Worm (Caenorhabditis elegans) whole organism, L1 larva: ENCODE data around the gene C52A10.3.

ENCODE experiments used
- C04F5.9 ChIP-seq: sonication (generic microtip); optimal IDR thresholded peaks from 2 replicates; lab custom pipeline; 2016; ENCODE audit warnings: missing genetic modification characterization, missing compliant biosample characterization
- C16A3.4 ChIP-seq: fragments of 150-350 bp; optimal IDR thresholded peaks from 2 replicates; lab custom pipeline; 2014; ENCODE audit warnings: missing biosample characterization, missing genetic modification characterization
- Y116A8C.19 ChIP-seq: sonication (generic microtip); optimal IDR thresholded peaks from 2 replicates; lab custom pipeline; 2016; ENCODE audit warnings: missing compliant biosample characterization, missing genetic modification characterization, borderline replicate concordance
- aha-1 ChIP-seq: fragments of 150-350 bp; optimal IDR thresholded peaks from 2 replicates; lab custom pipeline; 2014; ENCODE audit warnings: missing biosample characterization, missing genetic modification characterization
- aly-2 ChIP-seq: fragments of 150-350 bp; optimal IDR thresholded peaks from 2 replicates; lab custom pipeline; 2014; ENCODE audit warnings: missing biosample characterization, missing genetic modification characterization
- ama-1 ChIP-seq: fragments of 150-350 bp; optimal IDR thresholded peaks from 2 replicates; lab custom pipeline; 2014
- blmp-1 ChIP-seq: fragments of 150-350 bp; optimal IDR thresholded peaks from 2 replicates; lab custom pipeline; 2014; ENCODE audit warnings: missing biosample characterization, missing genetic modification characterization
- ceh-82 ChIP-seq, 3 experiments: fragments of 150-350 bp in 1 of 3; sonication (generic microtip) in 2 of 3; optimal IDR thresholded peaks; 2 replicates each; lab custom pipeline; 2014 to 2017; ENCODE audit warnings: missing biosample characterization in 3 of 3, missing genetic modification characterization in 3 of 3
- ceh-88 ChIP-seq: fragments of 200-800 bp; sonication (Bioruptor generic); IDR thresholded peaks from 2 replicates; pipeline ENCODE4 v1.3.6; 2022; ENCODE audit warnings: missing genetic modification characterization, missing compliant biosample characterization
- ces-1 ChIP-seq: fragments of 150-350 bp; optimal IDR thresholded peaks from 2 replicates; lab custom pipeline; 2014; ENCODE audit warnings: missing biosample characterization, missing genetic modification reagents, missing genetic modification characterization
- dsc-1 ChIP-seq: sonication (generic microtip); optimal IDR thresholded peaks from 2 replicates; lab custom pipeline; 2016; ENCODE audit warnings: mild to moderate bottlenecking, missing genetic modification characterization, missing compliant biosample characterization
- efl-1 ChIP-seq, 4 experiments: fragments of 150-350 bp; optimal IDR thresholded peaks in 3 of 4; peaks in 1 of 4; 1 replicate in 1 of 4; 2 replicates in 3 of 4; lab custom pipeline; 2014; ENCODE audit warnings: missing biosample characterization in 2 of 4, missing genetic modification characterization in 2 of 4, missing genetic modification reagents in 2 of 4
- egl-13 ChIP-seq: sonication (generic microtip); optimal IDR thresholded peaks from 2 replicates; lab custom pipeline; 2016; ENCODE audit warnings: missing genotype, missing genetic modification reagents, missing genetic modification characterization, missing compliant biosample characterization
- elt-3 ChIP-seq, 6 experiments: fragments of 150-350 bp in 1 of 6; sonication (generic microtip); optimal IDR thresholded peaks; 2 replicates each; lab custom pipeline; 2017 to 2018; ENCODE audit warnings: missing biosample characterization in 6 of 6, missing genetic modification characterization in 6 of 6, inconsistent platforms in 1 of 6
- fkh-10 ChIP-seq: sonication (generic microtip); optimal IDR thresholded peaks from 2 replicates; lab custom pipeline; 2017; ENCODE audit warnings: missing biosample characterization, missing genetic modification reagents, missing genetic modification characterization
- fkh-4 ChIP-seq: sonication (generic microtip); optimal IDR thresholded peaks from 2 replicates; lab custom pipeline; 2016; ENCODE audit warnings: missing compliant biosample characterization, missing genetic modification characterization, borderline replicate concordance
- grh-1 ChIP-seq: fragments of 200-800 bp; sonication (Bioruptor generic); IDR thresholded peaks from 2 replicates; pipeline ENCODE4 v1.3.6; 2022; ENCODE audit warnings: missing genetic modification reagents, missing genetic modification characterization, missing compliant biosample characterization
- lin-14 ChIP-seq: fragments of 200-800 bp; sonication (Bioruptor generic); optimal IDR thresholded peaks from 2 replicates; lab custom pipeline; 2018; ENCODE audit warnings: mild to moderate bottlenecking, missing genetic modification characterization, moderate library complexity, missing compliant biosample characterization
- lin-35 ChIP-seq, 2 experiments: fragments of 150-350 bp; optimal IDR thresholded peaks; 2 replicates each; lab custom pipeline; 2014; ENCODE audit warnings: missing biosample characterization in 2 of 2, missing genetic modification characterization in 2 of 2, missing genetic modification reagents in 2 of 2
- lin-39 ChIP-seq: fragments of 150-350 bp; optimal IDR thresholded peaks from 2 replicates; lab custom pipeline; 2014; ENCODE audit warnings: missing biosample characterization, missing genetic modification reagents, missing genetic modification characterization
- lir-3 ChIP-seq: sonication (generic microtip); optimal IDR thresholded peaks from 2 replicates; lab custom pipeline; 2016; ENCODE audit warnings: mild to moderate bottlenecking, missing genetic modification characterization, moderate library complexity, missing compliant biosample characterization; ENCODE audit not compliant: poor library complexity
- lsy-2 ChIP-seq, 2 experiments: fragments of 150-350 bp; optimal IDR thresholded peaks; 2 replicates each; lab custom pipeline; 2014; ENCODE audit warnings: missing biosample characterization in 2 of 2, missing genetic modification characterization in 2 of 2
- mdl-1 ChIP-seq, 2 experiments: fragments of 150-350 bp; optimal IDR thresholded peaks; 2 replicates each; lab custom pipeline; 2014 to 2017; ENCODE audit warnings: missing biosample characterization in 2 of 2, missing genetic modification characterization in 2 of 2, inconsistent platforms in 1 of 2
- mef-2 ChIP-seq: fragments of 150-350 bp; optimal IDR thresholded peaks from 2 replicates; lab custom pipeline; 2014; ENCODE audit warnings: missing biosample characterization, missing genetic modification characterization
- mep-1 ChIP-seq: fragments of 150-350 bp; optimal IDR thresholded peaks from 2 replicates; lab custom pipeline; 2014; ENCODE audit warnings: missing biosample characterization, missing genetic modification characterization
- nhr-11 ChIP-seq: fragments of 150-350 bp; optimal IDR thresholded peaks from 2 replicates; lab custom pipeline; 2014; ENCODE audit warnings: missing biosample characterization, missing genetic modification characterization
- nhr-12 ChIP-seq: sonication (generic microtip); optimal IDR thresholded peaks from 2 replicates; lab custom pipeline; 2017; ENCODE audit warnings: missing biosample characterization, missing genetic modification characterization
- nhr-19 ChIP-seq: fragments of 200-800 bp; sonication (Bioruptor generic); conservative IDR thresholded peaks from 2 replicates; pipeline ENCODE4 v1.3.6; 2022; ENCODE audit warnings: missing genetic modification characterization, missing compliant biosample characterization
- nhr-20 ChIP-seq: sonication (generic microtip); optimal IDR thresholded peaks from 2 replicates; lab custom pipeline; 2016; ENCODE audit warnings: mild to moderate bottlenecking, missing genetic modification characterization, missing compliant biosample characterization
- nhr-237 ChIP-seq: fragments of 150-350 bp; optimal IDR thresholded peaks from 2 replicates; lab custom pipeline; 2014; ENCODE audit warnings: missing biosample characterization, missing genetic modification characterization
- nhr-47 ChIP-seq: sonication (generic microtip); optimal IDR thresholded peaks from 2 replicates; lab custom pipeline; 2016; ENCODE audit warnings: mild to moderate bottlenecking, missing genetic modification characterization, moderate library complexity, missing compliant biosample characterization
- nhr-71 ChIP-seq: sonication (generic microtip); optimal IDR thresholded peaks from 2 replicates; lab custom pipeline; 2016; ENCODE audit warnings: mild to moderate bottlenecking, missing genetic modification characterization, moderate library complexity, missing compliant biosample characterization
- nhr-77 ChIP-seq: fragments of 150-350 bp; optimal IDR thresholded peaks from 2 replicates; lab custom pipeline; 2014; ENCODE audit warnings: missing biosample characterization, missing genetic modification characterization
- nhr-85 ChIP-seq: sonication (generic microtip); peaks from one replicate; lab custom pipeline; 2016; ENCODE audit warnings: missing genetic modification characterization, inconsistent platforms, missing compliant biosample characterization
- nhr-90 ChIP-seq: sonication (generic microtip); optimal IDR thresholded peaks from 2 replicates; lab custom pipeline; 2016; ENCODE audit warnings: mild to moderate bottlenecking, missing genetic modification characterization, missing compliant biosample characterization; ENCODE audit not compliant: poor library complexity
- pag-3 ChIP-seq: sonication (generic microtip); optimal IDR thresholded peaks from 2 replicates; lab custom pipeline; 2017; ENCODE audit warnings: missing genetic modification characterization, mild to moderate bottlenecking, missing compliant biosample characterization, antibody characterized with exemption, borderline replicate concordance; ENCODE audit not compliant: insufficient read depth
- pax-3 ChIP-seq: fragments of 200-800 bp; sonication (Bioruptor generic); optimal IDR thresholded peaks from 2 replicates; lab custom pipeline; 2018; ENCODE audit warnings: mild to moderate bottlenecking, missing genetic modification characterization, moderate library complexity, missing compliant biosample characterization
- rnt-1 ChIP-seq: sonication (generic microtip); optimal IDR thresholded peaks from 2 replicates; lab custom pipeline; 2016; ENCODE audit warnings: mild to moderate bottlenecking, missing genetic modification characterization, moderate library complexity, missing compliant biosample characterization
- skn-1 ChIP-seq: fragments of 150-350 bp; optimal IDR thresholded peaks from 2 replicates; lab custom pipeline; 2014; ENCODE audit warnings: missing biosample characterization, missing genetic modification characterization
- snu-23 ChIP-seq: sonication (generic microtip); optimal IDR thresholded peaks from 2 replicates; lab custom pipeline; 2016; ENCODE audit warnings: missing genetic modification characterization, missing compliant biosample characterization
- sup-37 ChIP-seq: fragments of 200-800 bp; sonication (Bioruptor generic); optimal IDR thresholded peaks from 2 replicates; lab custom pipeline; 2018; ENCODE audit warnings: mild to moderate bottlenecking, missing genetic modification characterization, missing compliant biosample characterization
- swsn-7 ChIP-seq: sonication (generic microtip); optimal IDR thresholded peaks from 2 replicates; lab custom pipeline; 2016; ENCODE audit warnings: missing genetic modification characterization, missing compliant biosample characterization
- tbx-2 ChIP-seq: sonication (generic microtip); optimal IDR thresholded peaks from 2 replicates; lab custom pipeline; 2016; ENCODE audit warnings: missing genetic modification characterization, missing compliant biosample characterization
- tlp-1 ChIP-seq: fragments of 150-350 bp; optimal IDR thresholded peaks from 2 replicates; lab custom pipeline; 2014; ENCODE audit warnings: missing biosample characterization, missing genetic modification characterization
- unc-130 ChIP-seq: fragments of 150-350 bp; optimal IDR thresholded peaks from 2 replicates; lab custom pipeline; 2017; ENCODE audit warnings: missing biosample characterization, missing genetic modification characterization, inconsistent platforms
- unc-30 ChIP-seq: sonication (generic microtip); optimal IDR thresholded peaks from 2 replicates; lab custom pipeline; 2017; ENCODE audit warnings: missing biosample characterization, missing genetic modification characterization
- unc-86 ChIP-seq: sonication (generic microtip); optimal IDR thresholded peaks from 2 replicates; lab custom pipeline; 2016; ENCODE audit warnings: missing genetic modification characterization, missing compliant biosample characterization
- xbp-1 ChIP-seq: sonication (generic microtip); optimal IDR thresholded peaks from 2 replicates; lab custom pipeline; 2016; ENCODE audit warnings: missing genetic modification characterization, missing compliant biosample characterization
- zip-4 ChIP-seq: fragments of 200-800 bp; sonication (Bioruptor generic); optimal IDR thresholded peaks from 2 replicates; lab custom pipeline; 2018; ENCODE audit warnings: mild to moderate bottlenecking, missing genetic modification characterization, moderate library complexity, missing compliant biosample characterization
- ztf-4 ChIP-seq: fragments of 150-350 bp; optimal IDR thresholded peaks from 2 replicates; lab custom pipeline; 2014; ENCODE audit warnings: missing biosample characterization, missing genetic modification characterization

The C52A10.3 gene

DNA sequence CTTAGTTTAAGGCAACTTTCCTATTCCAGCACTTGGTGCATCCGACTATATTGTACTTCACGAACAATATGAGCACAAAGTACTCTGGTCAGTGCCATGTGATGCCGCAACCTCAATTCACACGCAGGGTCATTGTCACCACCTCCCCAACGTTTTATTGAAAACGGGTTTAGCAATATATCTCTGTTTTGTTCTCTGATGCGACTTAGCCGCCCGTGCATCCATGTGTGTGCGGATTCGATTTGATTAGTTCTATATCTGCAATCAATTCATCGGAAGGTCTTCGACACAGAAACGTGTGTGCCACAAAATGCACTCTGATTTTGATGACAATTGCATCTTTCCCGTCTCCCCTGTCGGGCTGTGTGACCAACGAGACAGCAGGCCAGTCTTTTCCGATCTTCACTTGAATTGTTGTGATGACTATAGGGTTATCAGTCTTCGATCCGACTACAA, 33.3 kb upstream of the C52A10.3 start:
- TF ChIP-seq dsc-1 (tag; lab: Kevin White, UChicago), result peak; percentile 8
- TF ChIP-seq lsy-2 (tag; optimal IDR thresholded peaks at IDR 0.05; lab: Kevin White, UChicago), result peak; percentile 1 to 4
- TF ChIP-seq mdl-1 (tag; optimal IDR thresholded peaks at IDR 0.05; lab: Kevin White, UChicago), result peak in 1 of 2 experiments; percentile 44
- TF ChIP-seq efl-1 (optimal IDR thresholded peaks at IDR 0.05; lab: Kevin White, UChicago), result peak in 1 of 2 experiments; percentile 7
- peak in 1 of 2 experiments; percentile 91 for TF ChIP-seq efl-1 (GFP tag; optimal IDR thresholded peaks at IDR 0.05 in 1 of 2; lab: Kevin White, UChicago)
- TF ChIP-seq aha-1 (tag; lab: Kevin White, UChicago), result no peak
- TF ChIP-seq Y116A8C.19, result no peak
- no peak for TF ChIP-seq nhr-77 (tag; lab: Kevin White, UChicago)
- TF ChIP-seq C04F5.9, result no peak
- TF ChIP-seq lin-35 (GFP tag; optimal IDR thresholded peaks at IDR 0.05; lab: Kevin White, UChicago), result peak in 1 of 2 experiments; percentile 40
- TF ChIP-seq lin-39, result no peak
- peak; percentile 20 for TF ChIP-seq tbx-2 (tag; lab: Kevin White, UChicago)
- no peak for TF ChIP-seq nhr-237 (tag; lab: Kevin White, UChicago)
- TF ChIP-seq mep-1 (tag; lab: Kevin White, UChicago), result no peak
- TF ChIP-seq egl-13 (tag; lab: Kevin White, UChicago), result no peak
- peak; percentile 95 for TF ChIP-seq nhr-85 (tag; lab: Kevin White, UChicago)
- peak; percentile 39 for TF ChIP-seq ztf-4 (tag; lab: Kevin White, UChicago)
- TF ChIP-seq nhr-20, result peak; percentile 96
- no peak for TF ChIP-seq pag-3
- peak; percentile 45 for TF ChIP-seq nhr-90 (tag; lab: Kevin White, UChicago)
- peak; percentile 81 for TF ChIP-seq nhr-71
- no peak for TF ChIP-seq ces-1 (GFP tag; lab: Kevin White, UChicago)
- TF ChIP-seq grh-1 (GFP tag; lab: Robert Waterston, UW), result peak; percentile 84
- TF ChIP-seq nhr-12 (tag; lab: Kevin White, UChicago), result no peak
- TF ChIP-seq aly-2, result no peak
- no peak for TF ChIP-seq mef-2 (tag; lab: Kevin White, UChicago)
- TF ChIP-seq unc-30, result no peak
- TF ChIP-seq swsn-7 (tag; lab: Kevin White, UChicago), result peak; percentile 23
- no peak for TF ChIP-seq tlp-1 (tag; lab: Kevin White, UChicago)
- no peak for TF ChIP-seq zip-4 (GFP tag; lab: Kevin White, UChicago)
- peak; percentile 18 for TF ChIP-seq skn-1 (tag; lab: Kevin White, UChicago)
- peak; percentile 9 for TF ChIP-seq blmp-1 (tag; lab: Kevin White, UChicago)
- TF ChIP-seq ceh-82 (tag; optimal IDR thresholded peaks at IDR 0.05; lab: Kevin White, UChicago), result peak in 1 of 3 experiments; percentile 20
- peak; percentile 72 for TF ChIP-seq unc-130 (tag; lab: Kevin White, UChicago)
- TF ChIP-seq xbp-1 (tag; lab: Kevin White, UChicago), result peak; percentile 36
- TF ChIP-seq unc-86 (tag; lab: Kevin White, UChicago), result no peak
- TF ChIP-seq nhr-47, result peak; percentile 50
- TF ChIP-seq ama-1 (lab: Kevin White, UChicago), result no peak
- no peak for TF ChIP-seq rnt-1 (tag; lab: Kevin White, UChicago)
- peak in 5 of 6 experiments; percentile 42 to 71 (median 64) for TF ChIP-seq elt-3 (tag; optimal IDR thresholded peaks at IDR 0.05; lab: Kevin White, UChicago)
- peak; percentile 74 for TF ChIP-seq snu-23 (GFP tag; lab: Kevin White, UChicago)
- TF ChIP-seq nhr-19, result peak; percentile 85
- peak; percentile 17 for TF ChIP-seq nhr-11 (tag; lab: Kevin White, UChicago)
- TF ChIP-seq fkh-4, result no peak
- TF ChIP-seq lin-14 (GFP tag; lab: Kevin White, UChicago), result peak; percentile 82
- TF ChIP-seq sup-37 (GFP tag; lab: Kevin White, UChicago), result no peak
- peak; percentile 12 for TF ChIP-seq fkh-10 (GFP tag; lab: Kevin White, UChicago)
- TF ChIP-seq pax-3 (tag; lab: Kevin White, UChicago), result no peak
- peak; percentile 43 for TF ChIP-seq C16A3.4 (tag; lab: Kevin White, UChicago)
- no peak for TF ChIP-seq ceh-88 (GFP tag; lab: Robert Waterston, UW)
- TF ChIP-seq lir-3, result peak; percentile 9
